Fruit fly (Drosophila melanogaster): ENCODE data around the gene CG2975.

The CG2975 gene

dm6 chr2L:2884683-2885502 is 45.0 kb downstream of the CG2975 start (continued):
- TF ChIP-seq ranshi (GFP tag; IDR thresholded peaks at IDR 0.05) (0 out of 2 replicates have a peak, but pooled peaks have one; percentile 37), gt (GFP tag; IDR thresholded peaks at IDR 0.05) (no peak), Meics (GFP tag; optimal IDR thresholded peaks at IDR 0.05) (peak; percentile 53), MTF-1 (GFP tag; optimal IDR thresholded peaks at IDR 0.05; ENCODE audit: borderline replicate concordance) (peak; percentile 75), Sox100B (GFP tag; optimal IDR thresholded peaks at IDR 0.05) (no peak), zen (tag; optimal IDR thresholded peaks at IDR 0.05) (no peak), CG1233 (GFP tag; optimal IDR thresholded peaks at IDR 0.05) (no peak), gce (GFP tag; IDR thresholded peaks at IDR 0.05) (0 out of 3 replicates have a peak, but pooled peaks have one; percentile 18), Hr78 (GFP tag; optimal IDR thresholded peaks at IDR 0.05) (peak in 1 of 2 experiments; percentile 98), CG6689 (GFP tag; IDR thresholded peaks at IDR 0.05) (no peak), CG31388 (GFP tag; optimal IDR thresholded peaks at IDR 0.05) (no peak), CG11085 (GFP tag; IDR thresholded peaks at IDR 0.05) (peak; percentile 48; the same call in 1 of the 2 replicates), D (optimal IDR thresholded peaks at IDR 0.05) (no peak), D (GFP tag; optimal IDR thresholded peaks at IDR 0.05) (no peak), CG10147 (GFP tag; optimal IDR thresholded peaks at IDR 0.05) (no peak), pan (optimal IDR thresholded peaks at IDR 0.05) (no peak), pan (GFP tag; optimal IDR thresholded peaks at IDR 0.05 in 1 of 2, IDR thresholded peaks at IDR 0.05 in 1 of 2) (peak in 1 of 2 experiments; percentile 59), knrl (GFP tag; IDR thresholded peaks at IDR 0.05; ENCODE audit: partially characterized antibody) (no peak), CG4707 (GFP tag; optimal IDR thresholded peaks at IDR 0.05) (no peak), CG2199 (GFP tag; IDR thresholded peaks at IDR 0.05) (peak; percentile 70), CG13287 (GFP tag; IDR thresholded peaks at IDR 0.05; ENCODE audit: partially characterized antibody) (peak; percentile 6; the same call in 1 of the 2 replicates), dysf (GFP tag; IDR thresholded peaks at IDR 0.05) (peak; percentile 50; the same call in 1 of the 3 replicates), Nf-YA (GFP tag; IDR thresholded peaks at IDR 0.05) (0 out of 2 replicates have a peak, but pooled peaks have one; percentile 21), gem (tag; optimal IDR thresholded peaks at IDR 0.05) (no peak), gsb-n (tag; optimal IDR thresholded peaks at IDR 0.05) (no peak), CG13123 (GFP tag; optimal IDR thresholded peaks at IDR 0.05) (no peak), CG18476 (GFP tag; optimal IDR thresholded peaks at IDR 0.05) (no peak), mirr (GFP tag; optimal IDR thresholded peaks at IDR 0.05) (peak; percentile 60), Hr39 (optimal IDR thresholded peaks at IDR 0.05) (no peak), CG1792 (GFP tag; optimal IDR thresholded peaks at IDR 0.05) (no peak), Hmx (GFP tag; optimal IDR thresholded peaks at IDR 0.05) (no peak), Aef1 (GFP tag; IDR thresholded peaks at IDR 0.05) (0 out of 3 replicates have a peak, but pooled peaks have one; percentile 19), CG3407 (GFP tag; optimal IDR thresholded peaks at IDR 0.05) (no peak), CG14014 (GFP tag; IDR thresholded peaks at IDR 0.05) (peak; percentile 63), CG7963 (GFP tag; IDR thresholded peaks at IDR 0.05; ENCODE audit: partially characterized antibody) (no peak), CHES-1-like (GFP tag; optimal IDR thresholded peaks at IDR 0.05) (peak; percentile 78), seq (GFP tag; IDR thresholded peaks at IDR 0.05) (no peak), CG32532 (GFP tag; IDR thresholded peaks at IDR 0.05) (peak; percentile 70), NC2α (GFP tag; optimal IDR thresholded peaks at IDR 0.05) (peak; percentile 50), usp (GFP tag; optimal IDR thresholded peaks at IDR 0.05) (no peak), Elba2 (GFP tag; optimal IDR thresholded peaks at IDR 0.05) (no peak), Asciz (GFP tag; optimal IDR thresholded peaks at IDR 0.05) (no peak), CG13894 (tag; optimal IDR thresholded peaks at IDR 0.05) (peak; percentile 84), CG6683 (GFP tag; optimal IDR thresholded peaks at IDR 0.05) (no peak), CG15514 (GFP tag; optimal IDR thresholded peaks at IDR 0.05) (peak; percentile 91), CG15479 (GFP tag; optimal IDR thresholded peaks at IDR 0.05) (no peak), lov (optimal IDR thresholded peaks at IDR 0.05) (no peak), lov (GFP tag; IDR thresholded peaks at IDR 0.05) (0 out of 3 replicates have a peak, but pooled peaks have one; percentile 59), wek (GFP tag; optimal IDR thresholded peaks at IDR 0.05) (peak; percentile 3)

All from whole organism, embryonic.